Worm (Caenorhabditis elegans) whole organism, L4 larva: ENCODE measurements around the gene cdh-8.

ENCODE experiments used
- dpl-1 ChIP-seq: fragments of 150-350 bp; optimal IDR thresholded peaks from 2 replicates; lab custom pipeline; 2014; ENCODE audit warnings: missing biosample characterization, missing genetic modification reagents, missing genetic modification characterization
- lin-15B ChIP-seq: fragments of 150-350 bp; sonication (generic microtip); optimal IDR thresholded peaks from 3 replicates; lab custom pipeline; 2014; ENCODE audit warnings: missing biosample characterization, missing genetic modification characterization
- madf-9 ChIP-seq: fragments of 200-800 bp; sonication (Bioruptor generic); conservative IDR thresholded peaks from 2 replicates; pipeline ENCODE4 v1.3.6; 2022; ENCODE audit warnings: missing genetic modification reagents, missing genetic modification characterization, missing compliant biosample characterization
- nhr-111 ChIP-seq: fragments of 200-800 bp; sonication (Bioruptor generic); optimal IDR thresholded peaks from 2 replicates; lab custom pipeline; 2018; ENCODE audit warnings: mild to moderate bottlenecking, missing genetic modification characterization, missing compliant biosample characterization
- nhr-77 ChIP-seq: fragments of 150-350 bp; optimal IDR thresholded peaks from 2 replicates; lab custom pipeline; 2014; ENCODE audit warnings: missing biosample characterization, missing genetic modification characterization
- pha-4 ChIP-seq, 2 experiments: fragments of 150-350 bp in 1 of 2; fragments of 200-800 bp in 1 of 2; sonication (Bioruptor generic) in 1 of 2; IDR thresholded peaks in 1 of 2; optimal IDR thresholded peaks in 1 of 2; 2 replicates each; pipeline versions ENCODE4 v1.3.6 to Lab custom; 2014 to 2022; ENCODE audit warnings: missing genetic modification characterization in 2 of 2, missing genetic modification reagents in 2 of 2, missing biosample characterization in 1 of 2, missing compliant biosample characterization in 1 of 2
- ztf-11 ChIP-seq: fragments of 150-350 bp; optimal IDR thresholded peaks from 2 replicates; lab custom pipeline; 2014; ENCODE audit warnings: missing biosample characterization, missing genetic modification characterization

DNA sequence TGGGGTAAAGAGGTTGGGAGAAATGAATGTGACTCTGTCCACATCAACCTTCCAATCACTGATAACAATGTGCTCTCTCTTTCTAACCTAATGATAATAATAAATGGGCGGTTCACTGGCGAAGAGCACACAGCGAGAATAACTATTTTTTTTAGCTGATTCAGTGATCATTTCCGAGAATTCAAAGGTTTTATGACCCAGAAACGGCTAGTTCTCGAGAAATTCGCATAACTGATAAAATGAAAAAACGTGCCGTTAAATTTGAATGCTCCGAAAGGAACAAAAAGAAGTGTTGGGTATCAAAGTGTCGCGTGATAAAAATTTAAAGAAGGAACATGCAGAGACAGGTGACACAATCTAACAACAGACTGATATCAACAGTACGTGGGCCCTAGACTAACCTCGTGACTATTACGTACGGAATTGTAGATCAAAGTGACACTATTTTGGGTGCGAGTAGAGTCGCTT, 43.8 kb upstream of the cdh-8 start:
- TF ChIP-seq nhr-77 (tag; lab: Kevin White, UChicago), result peak; percentile 69
- no peak for TF ChIP-seq ztf-11
- TF ChIP-seq lin-15B (tag; lab: Kevin White, UChicago), result no peak
- no peak for TF ChIP-seq nhr-111 (GFP tag; lab: Kevin White, UChicago)
- no peak for TF ChIP-seq dpl-1 (GFP tag; lab: Kevin White, UChicago)
- no peak for TF ChIP-seq madf-9 (GFP tag; lab: Robert Waterston, UW)
- TF ChIP-seq pha-4 (GFP tag; IDR thresholded peaks at IDR 0.05; lab: Robert Waterston, UW), result no peak
- TF ChIP-seq pha-4 (tag; optimal IDR thresholded peaks at IDR 0.05; lab: Kevin White, UChicago), result no peak
